Fruit fly (Drosophila melanogaster) S2 (cell line): Measurements from ENCODE around the gene CG10710.

Experiments
- CG8478 ChIP-seq: fragments of >200 bp; optimal IDR thresholded peaks from 2 replicates; lab custom pipeline; 2018
- CTCF ChIP-seq, 2 experiments: fragments of >200 bp; optimal IDR thresholded peaks; 2 replicates each; lab custom pipeline; 2018

DNA sequence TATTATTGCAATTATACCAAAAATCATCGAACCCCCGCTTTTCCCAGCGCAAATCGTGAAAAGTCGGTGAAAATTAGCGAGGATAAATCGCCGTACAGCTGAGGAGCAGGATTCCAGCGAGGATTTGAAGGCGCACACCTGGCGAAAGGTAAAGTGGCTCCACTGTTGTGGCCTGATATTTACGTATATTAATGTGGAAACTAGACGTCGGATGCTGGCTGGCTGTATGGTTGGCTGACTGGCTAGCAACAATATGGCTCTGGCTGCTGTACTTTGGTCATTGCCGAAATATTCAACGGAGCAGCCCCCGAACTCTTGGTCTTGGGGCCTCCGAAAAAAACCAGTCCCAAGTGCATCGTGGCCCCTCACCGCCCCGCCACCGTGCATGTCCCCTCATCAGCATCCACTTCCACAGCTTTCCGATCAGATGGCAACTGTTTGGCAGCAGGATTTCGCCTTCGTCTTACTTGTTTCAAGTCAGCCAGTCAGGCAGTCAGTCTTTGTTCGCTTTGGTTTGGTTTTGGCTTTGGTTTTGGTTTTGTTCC, 32.5 kb downstream of the CG10710 start:
- TF ChIP-seq CG8478 (lab: Kevin White, UChicago) (no peak), CTCF (optimal IDR thresholded peaks at IDR 0.05; lab: Kevin White, UChicago) (no peak)
